Worm (Caenorhabditis elegans): ENCODE data around the gene C56G2.15.

DNA sequence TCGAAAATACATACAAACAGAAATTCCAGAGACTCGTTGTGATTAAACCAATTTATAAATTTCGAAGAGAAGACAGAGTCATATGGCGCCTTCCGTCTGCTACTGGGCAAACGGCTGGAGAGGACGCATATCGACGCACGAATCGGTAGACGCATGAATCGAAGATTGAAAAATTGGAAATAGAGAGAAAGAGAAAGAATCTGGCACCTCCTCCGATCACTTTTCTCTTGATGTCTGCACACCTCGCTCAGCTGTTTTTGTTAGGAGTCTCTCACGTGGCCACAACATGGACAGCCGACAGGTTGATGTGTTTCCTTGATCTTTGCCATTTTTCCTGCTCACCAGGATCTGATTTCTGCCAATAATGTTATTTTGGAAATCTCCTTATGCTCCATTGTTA, 7.6 kb downstream of the C56G2.15 start:
- no peak for TF ChIP-seq tra-4 (tag; optimal IDR thresholded peaks at IDR 0.05)
- TF ChIP-seq flt-1 (GFP tag; IDR thresholded peaks at IDR 0.05), result no peak

Measured in whole organism, early embryonic.